Comparison of ENCODE assay signal across 3 fruit fly cellular contexts in genomic region chr2L:2909495-2909894, dm6.
TF ChIP-seq lines count a peak whose summit lies in the region.

No protein-coding gene starts in this region.

- TF ChIP-seq CTCF in whole organism, embryonic (GFP tag; optimal IDR thresholded peaks at IDR 0.05; lab: Kevin White, UChicago) = no peak

TF ChIP-seq in whole organism, embryonic, 481 proteins besides CTCF, POLR2A, EP300 and RAD21 (continues in another document):
- TF ChIP-seq seq (GFP tag; IDR thresholded peaks at IDR 0.05; lab: Robert Waterston, UW) (peak; percentile 21; the same call in 1 of the 2 replicates), Abd-B (GFP tag; optimal IDR thresholded peaks at IDR 0.05; lab: Kevin White, UChicago) (no peak), crp (GFP tag; optimal IDR thresholded peaks at IDR 0.05; lab: Kevin White, UChicago) (no peak), Trl (optimal IDR thresholded peaks at IDR 0.05; lab: Kevin White, UChicago) (peak; percentile 55 to 66), Trl (GFP tag; optimal IDR thresholded peaks at IDR 0.05; lab: Kevin White, UChicago) (no peak), MTF-1 (GFP tag; optimal IDR thresholded peaks at IDR 0.05; lab: Kevin White, UChicago; ENCODE audit: borderline replicate concordance) (peak; percentile 22), CG8290 (GFP tag; optimal IDR thresholded peaks at IDR 0.05; lab: Kevin White, UChicago) (no peak), CG8290 (tag; optimal IDR thresholded peaks at IDR 0.05; lab: Kevin White, UChicago) (peak in 1 of 2 experiments; percentile 29), Hmr (GFP tag; optimal IDR thresholded peaks at IDR 0.05; lab: Kevin White, UChicago) (peak; percentile 8), CG10274 (GFP tag; optimal IDR thresholded peaks at IDR 0.05; lab: Kevin White, UChicago) (no peak), Nf-YA (GFP tag; IDR thresholded peaks at IDR 0.05; lab: Robert Waterston, UW) (0 out of 2 replicates have a peak, but pooled peaks have one; percentile 15), sr (GFP tag; IDR thresholded peaks at IDR 0.05; lab: Robert Waterston, UW) (0 out of 3 replicates have a peak, but pooled peaks have one; percentile 25), CG18599 (GFP tag; optimal IDR thresholded peaks at IDR 0.05; lab: Kevin White, UChicago) (peak; percentile 4), abd-A (tag; optimal IDR thresholded peaks at IDR 0.05; lab: Kevin White, UChicago) (peak; percentile 12), CG13296 (GFP tag; optimal IDR thresholded peaks at IDR 0.05; lab: Kevin White, UChicago) (peak; percentile 2), dysf (GFP tag; IDR thresholded peaks at IDR 0.05; lab: Robert Waterston, UW) (0 out of 3 replicates have a peak, but pooled peaks have one; percentile 15), sqz (GFP tag; optimal IDR thresholded peaks at IDR 0.05; lab: Kevin White, UChicago) (peak; percentile 59), CG1529 (GFP tag; optimal IDR thresholded peaks at IDR 0.05; lab: Kevin White, UChicago) (no peak), CG12071 (GFP tag; optimal IDR thresholded peaks at IDR 0.05; lab: Kevin White, UChicago) (peak; percentile 27), zfh1 (GFP tag; IDR thresholded peaks at IDR 0.05; lab: Robert Waterston, UW) (peak; percentile 3; the same call in 1 of the 3 replicates), ci (GFP tag; IDR thresholded peaks at IDR 0.05; lab: Robert Waterston, UW) (peak; percentile 42; the same call in 1 of the 3 replicates), CG17568 (GFP tag; optimal IDR thresholded peaks at IDR 0.05; lab: Kevin White, UChicago) (peak; percentile 34), wek (GFP tag; optimal IDR thresholded peaks at IDR 0.05; lab: Kevin White, UChicago) (peak; percentile 20), lab (GFP tag; optimal IDR thresholded peaks at IDR 0.05; lab: Kevin White, UChicago) (peak; percentile 47), HLHmδ (GFP tag; optimal IDR thresholded peaks at IDR 0.05; lab: Kevin White, UChicago) (peak; percentile 44), Bdp1 (GFP tag; optimal IDR thresholded peaks at IDR 0.05; lab: Kevin White, UChicago) (no peak), tna (GFP tag; IDR thresholded peaks at IDR 0.05; lab: Robert Waterston, UW; ENCODE audit: partially characterized antibody) (no peak)

TF ChIP-seq in whole organism, prepupa, 60 proteins besides CTCF, POLR2A, EP300 and RAD21:
- TF ChIP-seq fkh (GFP tag; optimal IDR thresholded peaks at IDR 0.05; lab: Kevin White, UChicago) = peak; percentile 71
- peak; percentile 30 for TF ChIP-seq Eip78C (GFP tag; lab: Kevin White, UChicago)
- no peak for TF ChIP-seq esn (GFP tag; optimal IDR thresholded peaks at IDR 0.05; lab: Kevin White, UChicago)
- peak; percentile 12 for TF ChIP-seq vri (GFP tag; optimal IDR thresholded peaks at IDR 0.05; lab: Kevin White, UChicago)

TF ChIP-seq in whole organism, wandering third instar larva, 38 proteins besides CTCF, POLR2A, EP300 and RAD21:
- TF ChIP-seq Hr83 (GFP tag; optimal IDR thresholded peaks at IDR 0.05; lab: Kevin White, UChicago; ENCODE audit: poor library complexity, severe bottlenecking) = peak; percentile 72
- peak; percentile 9 for TF ChIP-seq Vsx2 (GFP tag; optimal IDR thresholded peaks at IDR 0.05; lab: Kevin White, UChicago; ENCODE audit: partially characterized antibody)
- no peak for TF ChIP-seq woc (GFP tag; optimal IDR thresholded peaks at IDR 0.05; lab: Kevin White, UChicago)
